Worm (Caenorhabditis elegans) whole organism, young adult: ENCODE data around the gene pfd-5.

Source experiments
- B0019.2 ChIP-seq: fragments of 200-800 bp; sonication (Bioruptor generic); conservative IDR thresholded peaks from 2 replicates; pipeline ENCODE4 v1.3.6; 2022; ENCODE audit warnings: missing genetic modification reagents, missing genetic modification characterization, missing compliant biosample characterization
- B0336.3 ChIP-seq: fragments of 200-800 bp; sonication (Bioruptor generic); IDR thresholded peaks from 2 replicates; pipeline ENCODE4 v1.3.6; 2022; ENCODE audit warnings: missing genetic modification characterization, missing compliant biosample characterization
- F23B12.7 ChIP-seq: sonication (generic microtip); optimal IDR thresholded peaks from 2 replicates; lab custom pipeline; 2017; ENCODE audit warnings: missing genetic modification characterization, mild to moderate bottlenecking, missing compliant biosample characterization, antibody characterized with exemption, moderate library complexity; ENCODE audit not compliant: insufficient read depth
- F39B2.1 ChIP-seq: fragments of 200-800 bp; sonication (Bioruptor generic); IDR thresholded peaks from 2 replicates; pipeline ENCODE4 v1.3.6; 2022; ENCODE audit warnings: missing genetic modification reagents, missing genetic modification characterization, missing compliant biosample characterization
- F57C9.4 ChIP-seq: sonication (generic microtip); optimal IDR thresholded peaks from 2 replicates; lab custom pipeline; 2017; ENCODE audit warnings: mild to moderate bottlenecking, missing genetic modification characterization, missing compliant biosample characterization
- T26A5.8 ChIP-seq: sonication (generic microtip); optimal IDR thresholded peaks from 2 replicates; lab custom pipeline; 2016; ENCODE audit warnings: missing genetic modification characterization, missing compliant biosample characterization
- Y53G8AR.9 ChIP-seq: fragments of 200-800 bp; sonication (Bioruptor generic); conservative IDR thresholded peaks from 2 replicates; pipeline ENCODE4 v1.3.6; 2022; ENCODE audit warnings: missing genetic modification reagents, missing genetic modification characterization, missing compliant biosample characterization
- Y56A3A.18 ChIP-seq: fragments of 200-800 bp; sonication (Bioruptor generic); IDR thresholded peaks from 2 replicates; pipeline ENCODE4 v1.3.6; 2022; ENCODE audit warnings: missing genetic modification reagents, missing genetic modification characterization, missing compliant biosample characterization
- Y95B8A.8 ChIP-seq: fragments of 200-800 bp; sonication (Bioruptor generic); IDR thresholded peaks from 2 replicates; pipeline ENCODE4 v1.3.6; 2022; ENCODE audit warnings: missing genetic modification reagents, missing genetic modification characterization, missing compliant biosample characterization
- ama-1 ChIP-seq, 3 experiments: fragments of 150-350 bp in 1 of 3; sonication (generic microtip) in 2 of 3; optimal IDR thresholded peaks; 2 replicates each; lab custom pipeline; 2014 to 2018; ENCODE audit warnings: missing biosample characterization in 2 of 3, missing genetic modification characterization in 2 of 3, missing genetic modification reagents in 2 of 3
- aptf-3 ChIP-seq: fragments of 200-800 bp; sonication (Bioruptor generic); IDR thresholded peaks from 2 replicates; pipeline ENCODE4 v1.3.6; 2022; ENCODE audit warnings: missing genetic modification characterization, missing compliant biosample characterization
- attf-5 ChIP-seq: fragments of 200-800 bp; sonication (Bioruptor generic); optimal IDR thresholded peaks from 2 replicates; lab custom pipeline; 2018; ENCODE audit warnings: mild to moderate bottlenecking, missing genetic modification characterization, missing compliant biosample characterization
- cebp-1 ChIP-seq, 2 experiments: fragments of 200-800 bp in 1 of 2; sonication (Bioruptor generic) in 1 of 2; sonication (generic microtip) in 1 of 2; IDR thresholded peaks in 1 of 2; optimal IDR thresholded peaks in 1 of 2; 2 replicates each; pipeline versions ENCODE4 v1.3.6 to Lab custom; 2017 to 2022; ENCODE audit warnings: missing compliant biosample characterization in 2 of 2, missing genetic modification characterization in 2 of 2, mild to moderate bottlenecking in 1 of 2, missing genetic modification reagents in 1 of 2, moderate library complexity in 1 of 2
- ceh-27 ChIP-seq: fragments of 200-800 bp; sonication (Bioruptor generic); optimal IDR thresholded peaks from 2 replicates; lab custom pipeline; 2018; ENCODE audit warnings: mild to moderate bottlenecking, missing genetic modification characterization, moderate library complexity, missing compliant biosample characterization
- ceh-40 ChIP-seq: fragments of 200-800 bp; sonication (Bioruptor generic); IDR thresholded peaks from 2 replicates; pipeline ENCODE4 v1.3.6; 2022; ENCODE audit warnings: missing genetic modification characterization, missing compliant biosample characterization
- die-1 ChIP-seq: sonication (generic microtip); optimal IDR thresholded peaks from 2 replicates; lab custom pipeline; 2016; ENCODE audit warnings: missing genotype, mild to moderate bottlenecking, missing genetic modification characterization, missing compliant biosample characterization
- egl-18 ChIP-seq: fragments of 200-800 bp; sonication (Bioruptor generic); IDR thresholded peaks from 2 replicates; pipeline ENCODE4 v1.3.6; 2022; ENCODE audit warnings: missing genetic modification reagents, missing genetic modification characterization, missing compliant biosample characterization
- egl-44 ChIP-seq: fragments of 200-800 bp; sonication (Bioruptor generic); IDR thresholded peaks from 2 replicates; pipeline ENCODE4 v1.3.6; 2022; ENCODE audit warnings: missing genetic modification reagents, missing genetic modification characterization, missing compliant biosample characterization
- fkh-3 ChIP-seq: sonication (generic microtip); optimal IDR thresholded peaks from 2 replicates; lab custom pipeline; 2016; ENCODE audit warnings: mild to moderate bottlenecking, missing genetic modification characterization, missing compliant biosample characterization
- gei-17 ChIP-seq: fragments of 200-800 bp; sonication (Bioruptor generic); optimal IDR thresholded peaks from 2 replicates; lab custom pipeline; 2018; ENCODE audit warnings: mild to moderate bottlenecking, missing genetic modification characterization, missing compliant biosample characterization
- let-607 ChIP-seq, 2 experiments: fragments of 200-800 bp in 1 of 2; sonication (Bioruptor generic) in 1 of 2; sonication (generic microtip) in 1 of 2; optimal IDR thresholded peaks; 2 replicates each; lab custom pipeline; 2016 to 2018; ENCODE audit warnings: mild to moderate bottlenecking in 2 of 2, missing compliant biosample characterization in 2 of 2, missing genetic modification characterization in 2 of 2, moderate library complexity in 2 of 2, missing genotype in 1 of 2
- lin-26 ChIP-seq: fragments of 200-800 bp; sonication (Bioruptor generic); IDR thresholded peaks from 2 replicates; pipeline ENCODE4 v1.3.6; 2022; ENCODE audit warnings: missing genetic modification reagents, missing genetic modification characterization, missing compliant biosample characterization
- lin-54 ChIP-seq: fragments of 200-800 bp; sonication (Bioruptor generic); optimal IDR thresholded peaks from 2 replicates; lab custom pipeline; 2018; ENCODE audit warnings: mild to moderate bottlenecking, missing genetic modification characterization, missing compliant biosample characterization
- madf-10 ChIP-seq: sonication (generic microtip); optimal IDR thresholded peaks from 2 replicates; lab custom pipeline; 2016; ENCODE audit warnings: mild to moderate bottlenecking, missing genetic modification characterization, missing compliant biosample characterization
- madf-3 ChIP-seq: fragments of 200-800 bp; sonication (Bioruptor generic); IDR thresholded peaks from 2 replicates; pipeline ENCODE4 v1.3.6; 2022; ENCODE audit warnings: missing genetic modification reagents, missing genetic modification characterization, missing compliant biosample characterization
- madf-6 ChIP-seq: fragments of 200-800 bp; sonication (Bioruptor generic); IDR thresholded peaks from 2 replicates; pipeline ENCODE4 v1.3.6; 2022; ENCODE audit warnings: missing genetic modification reagents, missing genetic modification characterization, missing compliant biosample characterization
- madf-8 ChIP-seq: fragments of 200-800 bp; sonication (Bioruptor generic); conservative IDR thresholded peaks from 2 replicates; pipeline ENCODE4 v1.3.6; 2022; ENCODE audit warnings: missing genetic modification reagents, missing genetic modification characterization, missing compliant biosample characterization
- mcd-1 ChIP-seq: fragments of 200-800 bp; sonication (Bioruptor generic); IDR thresholded peaks from 2 replicates; pipeline ENCODE4 v1.3.6; 2022; ENCODE audit warnings: missing genetic modification reagents, missing genetic modification characterization, missing compliant biosample characterization
- mes-4 ChIP-seq: sonication (generic microtip); optimal IDR thresholded peaks from 2 replicates; lab custom pipeline; 2016; ENCODE audit warnings: missing genotype, missing genetic modification characterization, missing compliant biosample characterization
- nfya-2 ChIP-seq: fragments of 200-800 bp; sonication (Bioruptor generic); IDR thresholded peaks from 2 replicates; pipeline ENCODE4 v1.3.6; 2022; ENCODE audit warnings: missing genetic modification reagents, missing genetic modification characterization, missing compliant biosample characterization
- nfyb-1 ChIP-seq: fragments of 200-800 bp; sonication (Bioruptor generic); IDR thresholded peaks from 2 replicates; pipeline ENCODE4 v1.3.6; 2022; ENCODE audit warnings: missing genetic modification reagents, missing genetic modification characterization, missing compliant biosample characterization
- nhr-120 ChIP-seq: fragments of 200-800 bp; sonication (Bioruptor generic); IDR thresholded peaks from 2 replicates; pipeline ENCODE4 v1.3.6; 2022; ENCODE audit warnings: missing genetic modification characterization, missing compliant biosample characterization
- nhr-90 ChIP-seq: sonication (generic microtip); optimal IDR thresholded peaks from 2 replicates; lab custom pipeline; 2016; ENCODE audit warnings: missing genotype, mild to moderate bottlenecking, missing genetic modification characterization, missing compliant biosample characterization
- rcor-1 ChIP-seq: fragments of 200-800 bp; sonication (Bioruptor generic); IDR thresholded peaks from 2 replicates; pipeline ENCODE4 v1.3.6; 2022; ENCODE audit warnings: missing genetic modification reagents, missing genetic modification characterization, missing compliant biosample characterization
- repo-1 ChIP-seq: sonication (generic microtip); optimal IDR thresholded peaks from 2 replicates; lab custom pipeline; 2017; ENCODE audit warnings: mild to moderate bottlenecking, missing genetic modification characterization, missing compliant biosample characterization
- sea-2 ChIP-seq: fragments of 200-800 bp; sonication (Bioruptor generic); IDR thresholded peaks from 2 replicates; pipeline ENCODE4 v1.3.6; 2022; ENCODE audit warnings: missing genetic modification characterization, missing compliant biosample characterization
- tbp1 ChIP-seq: fragments of 200-800 bp; sonication (Bioruptor generic); optimal IDR thresholded peaks from 2 replicates; lab custom pipeline; 2018; ENCODE audit warnings: mild to moderate bottlenecking, missing genetic modification characterization, missing compliant biosample characterization
- ztf-18 ChIP-seq: sonication (generic microtip); optimal IDR thresholded peaks from 2 replicates; lab custom pipeline; 2016; ENCODE audit warnings: missing genotype, mild to moderate bottlenecking, missing genetic modification characterization, missing compliant biosample characterization
- ztf-25 ChIP-seq: fragments of 200-800 bp; sonication (Bioruptor generic); IDR thresholded peaks from 2 replicates; pipeline ENCODE4 v1.3.6; 2022; ENCODE audit warnings: missing genetic modification reagents, missing genetic modification characterization, missing compliant biosample characterization
- ztf-3 ChIP-seq: fragments of 200-800 bp; sonication (Bioruptor generic); optimal IDR thresholded peaks from 2 replicates; lab custom pipeline; 2018; ENCODE audit warnings: mild to moderate bottlenecking, missing genetic modification characterization, missing compliant biosample characterization
- ztf-6 ChIP-seq: fragments of 200-800 bp; sonication (Bioruptor generic); IDR thresholded peaks from 2 replicates; pipeline ENCODE4 v1.3.6; 2022; ENCODE audit warnings: missing genetic modification reagents, missing genetic modification characterization, missing compliant biosample characterization

pfd-5 gene

DNA sequence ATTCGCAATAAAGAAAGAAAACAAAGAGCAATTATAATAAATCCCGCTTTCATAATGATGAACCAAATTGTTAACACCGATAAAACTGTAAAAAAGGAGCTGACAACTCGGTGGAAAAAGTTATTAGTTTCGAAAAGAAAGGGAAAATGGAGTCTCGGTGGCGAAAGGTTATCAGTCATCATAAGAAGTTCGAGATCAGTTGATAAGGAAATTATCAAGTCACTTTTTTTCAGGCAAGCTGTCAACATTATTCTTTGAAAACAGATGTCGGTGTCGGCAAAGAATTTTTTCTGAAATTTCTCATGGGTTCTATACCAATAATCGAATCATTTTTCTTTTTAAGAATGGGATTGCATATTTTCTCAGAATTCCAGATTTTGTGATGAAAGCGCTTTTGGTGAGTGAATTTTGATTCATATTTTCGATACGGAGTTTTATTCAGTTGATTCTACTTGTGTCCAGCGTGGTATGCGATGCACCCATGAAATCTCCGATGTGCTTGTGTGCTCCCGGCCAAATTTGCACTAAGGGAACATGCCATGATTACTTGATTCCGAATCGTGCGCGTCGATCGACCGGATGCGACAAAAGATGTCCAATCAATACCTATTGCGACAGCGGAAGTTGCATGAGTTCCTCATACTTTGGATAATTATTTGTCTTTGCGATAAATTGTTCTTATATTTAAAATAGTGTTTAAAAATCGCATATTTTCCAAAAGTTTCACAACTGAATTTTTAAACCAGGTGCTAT, 10.2 kb downstream of the pfd-5 start, which contains the start of the genes F37C12.21 and F37C12.10 (continued):
- TF ChIP-seq ama-1 (optimal IDR thresholded peaks at IDR 0.05; lab: Kevin White, UChicago), result no peak
- TF ChIP-seq ama-1 (GFP tag; optimal IDR thresholded peaks at IDR 0.05; lab: Kevin White, UChicago), result peak in 1 of 2 experiments; percentile 25
- peak; percentile 47 for TF ChIP-seq repo-1 (tag; lab: Kevin White, UChicago)
- peak; percentile 62 for TF ChIP-seq B0336.3 (GFP tag; lab: Robert Waterston, UW)
- TF ChIP-seq lin-26 (GFP tag; lab: Robert Waterston, UW), result 0 out of 2 replicates have a peak, but pooled peaks have one; percentile 29
- TF ChIP-seq egl-44 (GFP tag; lab: Robert Waterston, UW), result no peak
- TF ChIP-seq Y95B8A.8 (GFP tag; lab: Robert Waterston, UW), result no peak
- TF ChIP-seq nfyb-1, result 0 out of 2 replicates have a peak, but pooled peaks have one; percentile 8
- TF ChIP-seq madf-6, result peak; percentile 43; the same call in 1 of the 2 replicates
- no peak for TF ChIP-seq cebp-1 (GFP tag; IDR thresholded peaks at IDR 0.05; lab: Robert Waterston, UW)
- TF ChIP-seq cebp-1 (tag; optimal IDR thresholded peaks at IDR 0.05; lab: Kevin White, UChicago), result peak; percentile 19
- 0 out of 2 replicates have a peak, but pooled peaks have one; percentile 6 for TF ChIP-seq mcd-1 (GFP tag; lab: Robert Waterston, UW)
- TF ChIP-seq aptf-3 (GFP tag; lab: Robert Waterston, UW), result 0 out of 2 replicates have a peak, but pooled peaks have one; percentile 17
- no peak for TF ChIP-seq B0019.2 (GFP tag; lab: Robert Waterston, UW)
- 0 out of 2 replicates have a peak, but pooled peaks have one; percentile 22 for TF ChIP-seq ztf-25
- 0 out of 2 replicates have a peak, but pooled peaks have one; percentile 19 for TF ChIP-seq madf-3 (GFP tag; lab: Robert Waterston, UW)

DNA sequence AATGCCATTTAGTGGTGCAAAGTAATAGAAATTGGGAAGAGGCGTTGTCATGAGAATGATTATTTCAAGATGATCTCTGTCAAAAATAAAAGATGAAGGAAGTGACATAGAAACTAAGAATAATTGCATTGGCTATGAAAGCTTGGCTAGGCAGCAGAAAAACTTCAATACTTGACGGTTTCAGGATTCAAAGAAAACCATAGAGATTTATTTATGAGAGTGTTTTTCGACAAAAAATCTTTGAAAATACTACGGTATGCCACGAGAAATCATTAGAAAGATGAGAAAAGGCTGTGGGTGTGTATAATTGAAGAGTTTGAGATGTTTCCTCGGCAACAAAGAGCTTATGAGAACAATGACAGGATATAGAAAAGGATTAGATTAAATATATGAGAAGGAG, 13.2 kb downstream of the pfd-5 start, which contains the start of gene F37C12.14:
TSS of gene F37C12.14 (minus strand) at position 101 of the 400 bp plus-strand sequence.
- no peak for TF ChIP-seq let-607 (tag; optimal IDR thresholded peaks at IDR 0.05; lab: Kevin White, UChicago)
- no peak for TF ChIP-seq F57C9.4 (tag; lab: Kevin White, UChicago)
- no peak for TF ChIP-seq nhr-120 (GFP tag; lab: Robert Waterston, UW)
- TF ChIP-seq nhr-90 (tag; lab: Kevin White, UChicago), result no peak
- no peak for TF ChIP-seq egl-18 (GFP tag; lab: Robert Waterston, UW)
- no peak for TF ChIP-seq madf-8 (GFP tag; lab: Robert Waterston, UW)
- no peak for TF ChIP-seq madf-10 (tag; lab: Kevin White, UChicago)
- no peak for TF ChIP-seq lin-54
- no peak for TF ChIP-seq fkh-3
- TF ChIP-seq ztf-3 (GFP tag; lab: Kevin White, UChicago), result no peak
- TF ChIP-seq ztf-25, result no peak
- TF ChIP-seq mes-4 (tag; lab: Kevin White, UChicago), result no peak

DNA sequence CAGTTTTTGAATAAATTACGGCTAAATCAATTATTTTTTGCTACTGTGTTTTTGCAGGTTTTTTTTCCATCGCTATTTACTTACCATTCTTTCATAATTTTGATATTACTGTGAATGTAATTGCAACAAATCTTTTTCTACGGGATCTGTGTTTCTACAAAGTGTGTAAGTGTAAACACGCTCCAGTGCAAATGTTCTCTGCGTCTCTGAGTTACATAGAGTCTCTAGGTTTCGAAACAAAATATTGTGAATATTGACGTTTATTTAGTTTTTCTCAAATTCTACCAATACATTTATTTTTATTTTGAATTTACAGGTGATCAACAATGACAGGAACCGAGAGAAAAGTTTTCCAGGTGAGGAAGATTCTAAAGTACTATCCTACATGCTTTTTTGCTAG, 14.7 kb downstream of the pfd-5 start, which contains the start of gene yju-2:
TSS of gene yju-2 (plus strand) at position 315 of the 400 bp plus-strand sequence.
- no peak for TF ChIP-seq ceh-40
- TF ChIP-seq T26A5.8 (tag; lab: Kevin White, UChicago), result no peak
- TF ChIP-seq cebp-1 (GFP tag; IDR thresholded peaks at IDR 0.05; lab: Robert Waterston, UW), result no peak
- peak; percentile 58 for TF ChIP-seq cebp-1 (tag; optimal IDR thresholded peaks at IDR 0.05; lab: Kevin White, UChicago)
- TF ChIP-seq gei-17 (GFP tag; lab: Kevin White, UChicago), result no peak
- peak; percentile 3 for TF ChIP-seq madf-10 (tag; lab: Kevin White, UChicago)
- TF ChIP-seq nhr-90 (tag; lab: Kevin White, UChicago), result no peak
- TF ChIP-seq ceh-27 (GFP tag; lab: Kevin White, UChicago), result no peak
- no peak for TF ChIP-seq Y53G8AR.9 (GFP tag; lab: Robert Waterston, UW)
- no peak for TF ChIP-seq nfya-2 (GFP tag; lab: Robert Waterston, UW)
- TF ChIP-seq tbp1 (GFP tag; lab: Kevin White, UChicago), result peak; percentile 11
- 0 out of 2 replicates have a peak, but pooled peaks have one; percentile 22 for TF ChIP-seq B0336.3 (GFP tag; lab: Robert Waterston, UW)
- TF ChIP-seq ztf-6, result no peak
- peak; percentile 18 for TF ChIP-seq repo-1 (tag; lab: Kevin White, UChicago)
- TF ChIP-seq ztf-18, result peak; percentile 2
- no peak for TF ChIP-seq Y56A3A.18 (GFP tag; lab: Robert Waterston, UW)
- TF ChIP-seq madf-3 (GFP tag; lab: Robert Waterston, UW), result 0 out of 2 replicates have a peak, but pooled peaks have one; percentile 47
- TF ChIP-seq sea-2, result no peak
- TF ChIP-seq rcor-1 (GFP tag; lab: Robert Waterston, UW), result no peak
- peak; percentile 16 for TF ChIP-seq ama-1 (optimal IDR thresholded peaks at IDR 0.05; lab: Kevin White, UChicago)
- peak in 1 of 2 experiments; percentile 38 for TF ChIP-seq ama-1 (GFP tag; optimal IDR thresholded peaks at IDR 0.05; lab: Kevin White, UChicago)
- TF ChIP-seq attf-5 (GFP tag; lab: Kevin White, UChicago), result peak; percentile 12
- no peak for TF ChIP-seq F39B2.1 (GFP tag; lab: Robert Waterston, UW)
- TF ChIP-seq die-1 (tag; lab: Kevin White, UChicago), result no peak
- TF ChIP-seq F23B12.7, result peak; percentile 35
